Worm (Caenorhabditis elegans) whole organism, midembryonic: ENCODE data around the gene F10E9.2.
"Not testable (repeated sequence)": the region's sequence is repeated elsewhere in the genome, so short reads cannot be mapped to it uniquely, and the experiment has no call there.

Source experiments
- T22C8.4 ChIP-seq: fragments of 200-800 bp; sonication (Bioruptor generic); IDR thresholded peaks from 2 replicates; pipeline ENCODE4 v1.3.6; 2022; ENCODE audit warnings: missing genetic modification characterization, missing compliant biosample characterization
- cog-1 ChIP-seq: sonication (generic microtip); optimal IDR thresholded peaks from 2 replicates; lab custom pipeline; 2016; ENCODE audit warnings: missing genetic modification characterization, missing compliant biosample characterization
- flt-1 ChIP-seq: fragments of 200-800 bp; sonication (Bioruptor generic); IDR thresholded peaks from 2 replicates; pipeline ENCODE4 v1.3.6; 2022; ENCODE audit warnings: missing genetic modification characterization, missing compliant biosample characterization
- klf-2 ChIP-seq: fragments of 200-800 bp; sonication (Bioruptor generic); conservative IDR thresholded peaks from 2 replicates; pipeline ENCODE4 v1.3.6; 2022; ENCODE audit warnings: missing genetic modification reagents, missing genetic modification characterization, missing compliant biosample characterization
- med-1 ChIP-seq: sonication (generic microtip); optimal IDR thresholded peaks from 2 replicates; lab custom pipeline; 2017; ENCODE audit warnings: missing genetic modification characterization, mild to moderate bottlenecking, missing compliant biosample characterization, antibody characterized with exemption, missing genetic modification reagents; ENCODE audit not compliant: insufficient read depth
- ref-1 ChIP-seq: fragments of 200-800 bp; sonication (Bioruptor generic); conservative IDR thresholded peaks from 2 replicates; pipeline ENCODE4 v1.3.6; 2022; ENCODE audit warnings: missing genetic modification reagents, missing genetic modification characterization, missing compliant biosample characterization
- tab-1 ChIP-seq: fragments of 200-800 bp; sonication (Bioruptor generic); IDR thresholded peaks from 2 replicates; pipeline ENCODE4 v1.3.6; 2022; ENCODE audit warnings: missing genetic modification characterization, missing compliant biosample characterization
- ztf-23 ChIP-seq: fragments of 200-800 bp; sonication (Bioruptor generic); IDR thresholded peaks from 2 replicates; pipeline ENCODE4 v1.3.6; 2022; ENCODE audit warnings: missing genetic modification reagents, missing genetic modification characterization, missing compliant biosample characterization
- ztf-29 ChIP-seq: fragments of 200-800 bp; sonication (Bioruptor generic); IDR thresholded peaks from 2 replicates; pipeline ENCODE4 v1.3.6; 2022; ENCODE audit warnings: missing genetic modification reagents, missing genetic modification characterization, missing compliant biosample characterization

The F10E9.2 gene

ce11 chrIII:8334432-8334831, 21.9 kb downstream of the F10E9.2 start, which contains the start of gene ZC262.4:
ZC262.4 (minus strand) TSS chrIII:8334532.
- TF ChIP-seq cog-1 (tag; lab: Kevin White, UChicago) (no peak), ztf-23 (GFP tag; lab: Robert Waterston, UW) (no peak), ztf-29 (GFP tag; lab: Robert Waterston, UW) (no peak), tab-1 (GFP tag; lab: Robert Waterston, UW) (no peak), flt-1 (GFP tag; lab: Robert Waterston, UW) (no peak), T22C8.4 (GFP tag; lab: Robert Waterston, UW) (no peak), ref-1 (GFP tag; lab: Robert Waterston, UW) (no peak), klf-2 (GFP tag; lab: Robert Waterston, UW) (no peak), med-1 (GFP tag; lab: Kevin White, UChicago) (no peak)

ce11 chrIII:8339372-8339771, 26.9 kb downstream of the F10E9.2 start, which contains the start of gene clc-28:
clc-28 (minus strand) TSS chrIII:8339472.
- not testable (repeated sequence) for TF ChIP-seq T22C8.4, klf-2, ztf-29 (GFP tag; lab: Robert Waterston, UW)

DNA sequence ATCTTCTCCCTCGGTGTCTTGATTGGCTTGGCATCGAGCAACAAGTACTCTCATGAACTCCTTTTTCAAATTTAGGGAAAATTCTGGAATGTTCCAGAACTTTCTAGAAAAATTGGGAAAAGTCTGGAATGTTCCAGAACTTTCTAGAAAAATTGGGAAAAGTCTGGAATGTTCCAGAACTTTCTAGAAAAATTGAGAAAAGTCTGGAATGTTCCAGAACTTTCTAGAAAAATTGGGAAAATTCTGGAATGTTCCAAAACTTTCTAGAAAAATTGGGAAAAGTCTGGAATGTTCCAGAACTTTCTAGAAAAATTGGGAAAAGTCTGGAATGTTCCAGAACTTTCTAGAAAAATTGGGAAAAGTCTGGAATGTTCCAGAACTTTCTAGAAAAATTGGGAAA, 31.8 kb downstream of the F10E9.2 start, which contains the start of gene ZC262.7:
ZC262.7 (minus strand) TSS at position 54 of the 400 bp plus-strand sequence.
- not testable (repeated sequence) for TF ChIP-seq flt-1 (GFP tag; lab: Robert Waterston, UW); klf-2 (GFP tag; lab: Robert Waterston, UW); cog-1 (tag; lab: Kevin White, UChicago)

DNA sequence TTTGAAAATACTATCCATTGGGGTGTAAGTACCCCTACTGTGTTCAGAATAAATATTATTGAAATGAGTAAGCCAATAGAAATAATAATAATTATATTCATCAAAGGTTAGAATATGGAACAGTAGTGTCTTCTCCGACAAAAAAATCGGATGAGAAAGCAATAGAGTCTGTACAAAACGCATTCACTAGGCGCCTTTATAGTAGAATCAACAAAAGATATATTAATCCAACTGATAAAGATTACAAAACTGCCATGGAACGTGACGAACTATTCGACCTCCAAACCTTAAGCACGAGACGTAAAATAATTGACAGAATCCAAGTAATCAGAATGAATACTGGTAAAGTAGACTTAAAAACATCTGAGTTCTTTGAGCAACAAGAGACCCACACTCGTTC, 35.3 kb downstream of the F10E9.2 start, which contains the start of gene clc-29:
clc-29 (minus strand) TSS at position 101 of the 400 bp plus-strand sequence.
- TF ChIP-seq ref-1, T22C8.4, klf-2 (GFP tag; lab: Robert Waterston, UW): not testable (repeated sequence)

- TF ChIP-seq cog-1 (tag; lab: Kevin White, UChicago) (no peak), ztf-23 (GFP tag; lab: Robert Waterston, UW) (no peak), tab-1 (GFP tag; lab: Robert Waterston, UW) (no peak), T22C8.4 (GFP tag; lab: Robert Waterston, UW) (no peak), klf-2 (GFP tag; lab: Robert Waterston, UW) (no peak), ztf-29 (GFP tag; lab: Robert Waterston, UW) (no peak), flt-1 (GFP tag; lab: Robert Waterston, UW) (no peak), med-1 (GFP tag; lab: Kevin White, UChicago) (no peak), ref-1 (GFP tag; lab: Robert Waterston, UW) (no peak)
These were observed 42.4 kb downstream of the F10E9.2 start, which contains the start of gene unc-116 for ce11 chrIII:8354644-8355461. unc-116 (minus strand) TSS chrIII:8355174.

DNA sequence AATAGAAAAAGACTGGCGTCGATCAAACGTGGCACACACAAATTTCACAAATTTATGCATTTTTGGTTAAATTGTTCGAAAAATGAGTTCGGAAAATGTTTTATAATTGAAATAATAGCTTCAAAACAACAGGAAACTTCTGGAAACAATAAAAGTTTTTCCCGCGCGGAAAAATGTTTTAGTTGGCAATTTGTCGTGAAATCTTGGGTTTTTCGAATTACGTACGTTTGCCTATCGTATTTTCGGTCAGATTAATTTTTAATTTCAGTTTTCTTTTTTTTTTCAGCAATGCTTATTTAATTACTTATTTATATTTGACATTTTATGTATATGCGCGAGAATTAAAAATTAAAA, 42.9 kb downstream of the F10E9.2 start:
- no peak for TF ChIP-seq klf-2 (GFP tag; lab: Robert Waterston, UW)
- TF ChIP-seq med-1 (GFP tag; lab: Kevin White, UChicago), result no peak
- no peak for TF ChIP-seq flt-1 (GFP tag; lab: Robert Waterston, UW)
- no peak for TF ChIP-seq ref-1 (GFP tag; lab: Robert Waterston, UW)
- TF ChIP-seq T22C8.4 (GFP tag; lab: Robert Waterston, UW), result no peak

DNA sequence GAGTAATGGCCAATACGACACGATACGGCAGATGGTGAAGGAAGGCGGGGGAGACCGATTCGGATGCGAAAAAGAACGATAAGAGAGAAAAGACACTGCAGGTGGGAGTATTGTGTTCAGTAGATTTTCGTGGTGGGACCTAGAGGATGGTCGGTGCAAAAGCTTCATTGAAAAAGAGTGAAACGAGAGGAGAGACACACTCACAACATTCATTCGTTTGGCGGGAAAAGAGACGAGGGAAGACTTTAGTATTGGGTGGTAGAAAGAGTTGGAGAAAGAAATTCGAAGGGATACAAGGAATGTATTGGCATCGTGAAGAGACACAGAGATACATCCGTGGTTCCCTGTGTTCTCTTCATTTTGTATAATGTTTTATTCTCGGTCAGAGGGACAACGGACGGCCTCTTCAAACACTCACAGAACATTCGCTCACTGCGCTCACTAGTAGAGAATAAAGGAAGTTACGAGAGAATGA, 44.0 kb downstream of the F10E9.2 start:
- TF ChIP-seq T22C8.4 (GFP tag; lab: Robert Waterston, UW), result no peak
- TF ChIP-seq ztf-29 (GFP tag; lab: Robert Waterston, UW), result peak; percentile 27; the same call in 1 of the 2 replicates
- no peak for TF ChIP-seq klf-2 (GFP tag; lab: Robert Waterston, UW)
- TF ChIP-seq flt-1 (GFP tag; lab: Robert Waterston, UW), result peak; percentile 68
- peak; percentile 67 for TF ChIP-seq cog-1 (tag; lab: Kevin White, UChicago)

DNA sequence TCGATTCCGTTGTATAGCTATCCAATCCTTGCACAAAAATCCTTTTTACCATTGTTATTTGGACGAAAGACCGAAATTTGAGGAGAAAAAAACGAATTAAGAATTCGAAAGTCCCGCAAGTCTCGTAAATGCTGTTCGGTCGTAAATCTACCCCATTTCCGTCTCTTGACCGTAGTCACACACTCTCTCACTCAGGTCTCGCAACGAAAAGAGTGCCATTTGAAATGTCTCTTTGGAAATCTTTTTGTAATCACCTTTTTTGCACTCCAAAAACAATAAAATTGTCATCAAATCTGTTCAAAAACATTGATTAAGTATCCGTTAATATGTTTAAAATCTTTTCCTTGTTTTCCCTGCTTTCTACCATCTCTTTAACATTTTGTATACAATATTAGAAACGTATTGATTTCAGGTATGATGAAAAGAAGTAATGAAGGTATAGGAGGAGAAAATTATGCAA, 45.8 kb downstream of the F10E9.2 start, which contains the start of the genes R05D3.8 and rfp-1:
R05D3.8 (minus strand) TSS at position 115 of the 460 bp plus-strand sequence.
rfp-1 (plus strand) TSS at position 410 of the 460 bp plus-strand sequence.
- TF ChIP-seq T22C8.4 (GFP tag; lab: Robert Waterston, UW), result no peak
- no peak for TF ChIP-seq klf-2 (GFP tag; lab: Robert Waterston, UW)
- TF ChIP-seq tab-1 (GFP tag; lab: Robert Waterston, UW), result no peak
- TF ChIP-seq cog-1 (tag; lab: Kevin White, UChicago), result peak; percentile 9

ce11 chrIII:8363253-8364061, 51.0 kb downstream of the F10E9.2 start, which contains the start of gene R05D3.3:
R05D3.3 (plus strand) TSS chrIII:8364011.
- TF ChIP-seq T22C8.4 (GFP tag; lab: Robert Waterston, UW), result no peak
- TF ChIP-seq med-1 (GFP tag; lab: Kevin White, UChicago), result no peak
- no peak for TF ChIP-seq klf-2 (GFP tag; lab: Robert Waterston, UW)
- TF ChIP-seq ztf-29 (GFP tag; lab: Robert Waterston, UW), result no peak
- no peak for TF ChIP-seq ref-1 (GFP tag; lab: Robert Waterston, UW)
- no peak for TF ChIP-seq ztf-23 (GFP tag; lab: Robert Waterston, UW)
